Fruit fly (Drosophila melanogaster) S2 (cell line): ENCODE data around the gene CG42354.

ENCODE experiments used
- CG8478 ChIP-seq: fragments of >200 bp; optimal IDR thresholded peaks from 2 replicates; lab custom pipeline; 2018
- CTCF ChIP-seq, 2 experiments: fragments of >200 bp; optimal IDR thresholded peaks; 2 replicates each; lab custom pipeline; 2018

DNA sequence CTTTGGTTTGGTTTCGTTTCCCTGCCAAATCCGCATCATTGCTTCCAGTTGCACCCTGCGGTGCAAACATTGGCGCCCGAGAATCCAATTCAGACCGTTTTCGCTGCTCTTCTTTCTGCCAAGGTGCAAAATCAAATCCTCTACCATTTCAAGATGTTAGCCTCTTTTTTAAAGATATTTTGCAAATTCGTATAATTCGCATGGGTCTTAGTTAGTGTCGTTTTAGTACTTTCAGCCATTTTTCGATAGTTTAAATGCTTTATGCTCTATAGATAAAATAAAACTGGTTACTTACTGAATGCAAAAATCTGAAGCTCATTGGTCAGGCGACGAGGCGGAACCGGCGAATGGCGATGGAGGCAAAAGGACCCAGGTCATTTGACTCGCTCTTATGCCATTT is 6.9 kb upstream of the CG42354 start:
- TF ChIP-seq CTCF (optimal IDR thresholded peaks at IDR 0.05; lab: Kevin White, UChicago) (no peak), CG8478 (lab: Kevin White, UChicago) (no peak)
